Worm (Caenorhabditis elegans) whole organism, young adult: Measurements from ENCODE around the gene Y43H11AL.1.

Source experiments
- B0035.1 ChIP-seq: sonication (generic microtip); optimal IDR thresholded peaks from 2 replicates; lab custom pipeline; 2016; ENCODE audit warnings: missing genetic modification characterization, mild to moderate bottlenecking, missing compliant biosample characterization, missing genotype, missing genetic modification reagents
- B0336.3 ChIP-seq: fragments of 200-800 bp; sonication (Bioruptor generic); IDR thresholded peaks from 2 replicates; pipeline ENCODE4 v1.3.6; 2022; ENCODE audit warnings: missing genetic modification characterization, missing compliant biosample characterization
- C17E4.6 ChIP-seq: fragments of 200-800 bp; sonication (Bioruptor generic); IDR thresholded peaks from 2 replicates; pipeline ENCODE4 v1.3.6; 2022; ENCODE audit warnings: missing genetic modification reagents, missing genetic modification characterization, missing compliant biosample characterization
- F37B4.10 ChIP-seq: fragments of 200-800 bp; sonication (Bioruptor generic); IDR thresholded peaks from 2 replicates; pipeline ENCODE4 v1.3.6; 2022; ENCODE audit warnings: missing genetic modification characterization, missing compliant biosample characterization
- F52B5.7 ChIP-seq: sonication (generic microtip); optimal IDR thresholded peaks from 2 replicates; lab custom pipeline; 2016; ENCODE audit warnings: mild to moderate bottlenecking, missing genetic modification characterization, missing compliant biosample characterization
- F57C9.4 ChIP-seq: sonication (generic microtip); optimal IDR thresholded peaks from 2 replicates; lab custom pipeline; 2017; ENCODE audit warnings: mild to moderate bottlenecking, missing genetic modification characterization, missing compliant biosample characterization
- K11D2.4 ChIP-seq: fragments of 200-800 bp; sonication (Bioruptor generic); IDR thresholded peaks from 2 replicates; pipeline ENCODE4 v1.3.6; 2022; ENCODE audit warnings: missing genetic modification reagents, missing genetic modification characterization, missing compliant biosample characterization
- T26A5.8 ChIP-seq: sonication (generic microtip); optimal IDR thresholded peaks from 2 replicates; lab custom pipeline; 2016; ENCODE audit warnings: missing genetic modification characterization, missing compliant biosample characterization
- Y95B8A.8 ChIP-seq: fragments of 200-800 bp; sonication (Bioruptor generic); IDR thresholded peaks from 2 replicates; pipeline ENCODE4 v1.3.6; 2022; ENCODE audit warnings: missing genetic modification reagents, missing genetic modification characterization, missing compliant biosample characterization
- aptf-2 ChIP-seq: fragments of 200-800 bp; sonication (Bioruptor generic); conservative IDR thresholded peaks from 2 replicates; pipeline ENCODE4 v1.3.6; 2022; ENCODE audit warnings: missing genetic modification reagents, missing genetic modification characterization, missing compliant biosample characterization
- atf-7 ChIP-seq: sonication (generic microtip); optimal IDR thresholded peaks from 2 replicates; lab custom pipeline; 2017; ENCODE audit warnings: mild to moderate bottlenecking, missing genetic modification characterization, missing compliant biosample characterization
- attf-5 ChIP-seq: fragments of 200-800 bp; sonication (Bioruptor generic); optimal IDR thresholded peaks from 2 replicates; lab custom pipeline; 2018; ENCODE audit warnings: mild to moderate bottlenecking, missing genetic modification characterization, missing compliant biosample characterization
- ceh-100 ChIP-seq: fragments of 200-800 bp; sonication (Bioruptor generic); IDR thresholded peaks from 2 replicates; pipeline ENCODE4 v1.3.6; 2022; ENCODE audit warnings: missing genetic modification reagents, missing genetic modification characterization, missing compliant biosample characterization
- ceh-27 ChIP-seq: fragments of 200-800 bp; sonication (Bioruptor generic); optimal IDR thresholded peaks from 2 replicates; lab custom pipeline; 2018; ENCODE audit warnings: mild to moderate bottlenecking, missing genetic modification characterization, moderate library complexity, missing compliant biosample characterization
- ceh-58 ChIP-seq: fragments of 200-800 bp; sonication (Bioruptor generic); IDR thresholded peaks from 2 replicates; pipeline ENCODE4 v1.3.6; 2022; ENCODE audit warnings: missing genetic modification characterization, missing compliant biosample characterization
- chd-7 ChIP-seq: sonication (generic microtip); optimal IDR thresholded peaks from 2 replicates; lab custom pipeline; 2016; ENCODE audit warnings: mild to moderate bottlenecking, missing genetic modification characterization, moderate library complexity, missing compliant biosample characterization
- die-1 ChIP-seq: sonication (generic microtip); optimal IDR thresholded peaks from 2 replicates; lab custom pipeline; 2016; ENCODE audit warnings: missing genotype, mild to moderate bottlenecking, missing genetic modification characterization, missing compliant biosample characterization
- dox-1 ChIP-seq: fragments of 200-800 bp; sonication (Bioruptor generic); IDR thresholded peaks from 2 replicates; pipeline ENCODE4 v1.3.6; 2022; ENCODE audit warnings: missing genetic modification reagents, missing genetic modification characterization, missing compliant biosample characterization
- dpl-1 ChIP-seq: fragments of 150-350 bp; optimal IDR thresholded peaks from 2 replicates; lab custom pipeline; 2014; ENCODE audit warnings: missing biosample characterization, missing genetic modification reagents, missing genetic modification characterization
- egl-18 ChIP-seq: fragments of 200-800 bp; sonication (Bioruptor generic); IDR thresholded peaks from 2 replicates; pipeline ENCODE4 v1.3.6; 2022; ENCODE audit warnings: missing genetic modification reagents, missing genetic modification characterization, missing compliant biosample characterization
- egrh-3 ChIP-seq: fragments of 200-800 bp; sonication (Bioruptor generic); IDR thresholded peaks from 2 replicates; pipeline ENCODE4 v1.3.6; 2022; ENCODE audit warnings: missing genetic modification reagents, missing genetic modification characterization, missing compliant biosample characterization
- ekl-4 ChIP-seq: fragments of 200-800 bp; sonication (Bioruptor generic); IDR thresholded peaks from 2 replicates; pipeline ENCODE4 v1.3.6; 2022; ENCODE audit warnings: missing genetic modification reagents, missing genetic modification characterization, missing compliant biosample characterization
- fkh-3 ChIP-seq: sonication (generic microtip); optimal IDR thresholded peaks from 2 replicates; lab custom pipeline; 2016; ENCODE audit warnings: mild to moderate bottlenecking, missing genetic modification characterization, missing compliant biosample characterization
- hmg-1.2 ChIP-seq: fragments of 200-800 bp; sonication (Bioruptor generic); IDR thresholded peaks from 2 replicates; pipeline ENCODE4 v1.3.6; 2022; ENCODE audit warnings: missing genetic modification reagents, missing genetic modification characterization, missing compliant biosample characterization
- lin-26 ChIP-seq: fragments of 200-800 bp; sonication (Bioruptor generic); IDR thresholded peaks from 2 replicates; pipeline ENCODE4 v1.3.6; 2022; ENCODE audit warnings: missing genetic modification reagents, missing genetic modification characterization, missing compliant biosample characterization
- lin-54 ChIP-seq: fragments of 200-800 bp; sonication (Bioruptor generic); optimal IDR thresholded peaks from 2 replicates; lab custom pipeline; 2018; ENCODE audit warnings: mild to moderate bottlenecking, missing genetic modification characterization, missing compliant biosample characterization
- lsy-27 ChIP-seq: sonication (generic microtip); optimal IDR thresholded peaks from 2 replicates; lab custom pipeline; 2017; ENCODE audit warnings: missing genetic modification characterization, mild to moderate bottlenecking, missing compliant biosample characterization, antibody characterized with exemption, missing genotype, borderline replicate concordance; ENCODE audit not compliant: insufficient read depth
- madf-10 ChIP-seq: sonication (generic microtip); optimal IDR thresholded peaks from 2 replicates; lab custom pipeline; 2016; ENCODE audit warnings: mild to moderate bottlenecking, missing genetic modification characterization, missing compliant biosample characterization
- madf-8 ChIP-seq: fragments of 200-800 bp; sonication (Bioruptor generic); conservative IDR thresholded peaks from 2 replicates; pipeline ENCODE4 v1.3.6; 2022; ENCODE audit warnings: missing genetic modification reagents, missing genetic modification characterization, missing compliant biosample characterization
- mcd-1 ChIP-seq: fragments of 200-800 bp; sonication (Bioruptor generic); IDR thresholded peaks from 2 replicates; pipeline ENCODE4 v1.3.6; 2022; ENCODE audit warnings: missing genetic modification reagents, missing genetic modification characterization, missing compliant biosample characterization
- mel-28 ChIP-seq: sonication (generic microtip); optimal IDR thresholded peaks from 2 replicates; lab custom pipeline; 2016; ENCODE audit warnings: borderline replicate concordance, mild to moderate bottlenecking, missing genetic modification characterization, missing compliant biosample characterization
- nhr-179 ChIP-seq: sonication (generic microtip); optimal IDR thresholded peaks from 2 replicates; lab custom pipeline; 2016; ENCODE audit warnings: mild to moderate bottlenecking, missing genetic modification characterization, missing compliant biosample characterization
- nhr-27 ChIP-seq: fragments of 200-800 bp; sonication (Bioruptor generic); optimal IDR thresholded peaks from 2 replicates; lab custom pipeline; 2018; ENCODE audit warnings: mild to moderate bottlenecking, missing genetic modification characterization, moderate library complexity, missing compliant biosample characterization
- nhr-90 ChIP-seq: sonication (generic microtip); optimal IDR thresholded peaks from 2 replicates; lab custom pipeline; 2016; ENCODE audit warnings: missing genotype, mild to moderate bottlenecking, missing genetic modification characterization, missing compliant biosample characterization
- rcor-1 ChIP-seq: fragments of 200-800 bp; sonication (Bioruptor generic); IDR thresholded peaks from 2 replicates; pipeline ENCODE4 v1.3.6; 2022; ENCODE audit warnings: missing genetic modification reagents, missing genetic modification characterization, missing compliant biosample characterization
- rec-8 ChIP-seq, 2 experiments: sonication (generic microtip); optimal IDR thresholded peaks; 2 replicates each; lab custom pipeline; 2016; ENCODE audit warnings: mild to moderate bottlenecking in 2 of 2, missing genetic modification characterization in 2 of 2, missing genetic modification reagents in 2 of 2, missing genotype in 2 of 2, missing biosample characterization in 1 of 2, missing compliant biosample characterization in 1 of 2, moderate library complexity in 1 of 2
- sea-2 ChIP-seq: fragments of 200-800 bp; sonication (Bioruptor generic); IDR thresholded peaks from 2 replicates; pipeline ENCODE4 v1.3.6; 2022; ENCODE audit warnings: missing genetic modification characterization, missing compliant biosample characterization
- snpc-1.1 ChIP-seq: sonication (generic microtip); optimal IDR thresholded peaks from 2 replicates; lab custom pipeline; 2017; ENCODE audit warnings: missing genetic modification characterization, mild to moderate bottlenecking, missing compliant biosample characterization, antibody characterized with exemption, moderate library complexity, missing genotype, missing genetic modification reagents; ENCODE audit not compliant: insufficient read depth
- snpc-3.4 ChIP-seq: sonication (generic microtip); optimal IDR thresholded peaks from 2 replicates; lab custom pipeline; 2017; ENCODE audit warnings: missing genetic modification characterization, mild to moderate bottlenecking, missing compliant biosample characterization, antibody characterized with exemption, moderate library complexity, missing genotype, missing genetic modification reagents
- snpc-4 ChIP-seq, 5 experiments: fragments of 150-350 bp in 1 of 5; sonication (generic microtip) in 4 of 5; optimal IDR thresholded peaks; 2 replicates each; lab custom pipeline; 2014 to 2018; ENCODE audit warnings: missing genetic modification characterization in 5 of 5, missing biosample characterization in 3 of 5, antibody characterized with exemption in 2 of 5, mild to moderate bottlenecking in 2 of 5, missing compliant biosample characterization in 2 of 5, missing genotype in 2 of 5, moderate library complexity in 2 of 5, missing genetic modification reagents in 1 of 5
- somi-1 ChIP-seq: fragments of 200-800 bp; sonication (Bioruptor generic); optimal IDR thresholded peaks from 2 replicates; lab custom pipeline; 2018; ENCODE audit warnings: mild to moderate bottlenecking, missing genetic modification characterization, missing compliant biosample characterization
- sptf-2 ChIP-seq: fragments of 200-800 bp; sonication (Bioruptor generic); optimal IDR thresholded peaks from 2 replicates; lab custom pipeline; 2018; ENCODE audit warnings: mild to moderate bottlenecking, missing genetic modification characterization, missing compliant biosample characterization
- tbp1 ChIP-seq: fragments of 200-800 bp; sonication (Bioruptor generic); optimal IDR thresholded peaks from 2 replicates; lab custom pipeline; 2018; ENCODE audit warnings: mild to moderate bottlenecking, missing genetic modification characterization, missing compliant biosample characterization
- tlf-1 ChIP-seq: fragments of 200-800 bp; sonication (Bioruptor generic); optimal IDR thresholded peaks from 2 replicates; lab custom pipeline; 2018; ENCODE audit warnings: mild to moderate bottlenecking, missing genetic modification characterization, missing compliant biosample characterization
- unc-62 ChIP-seq: fragments of 150-350 bp; optimal IDR thresholded peaks from 2 replicates; lab custom pipeline; 2014; ENCODE audit warnings: missing biosample characterization, missing genetic modification reagents, missing genetic modification characterization
- zfh-2 ChIP-seq: fragments of 200-800 bp; sonication (Bioruptor generic); conservative IDR thresholded peaks from 2 replicates; pipeline ENCODE4 v1.3.6; 2022; ENCODE audit warnings: missing genetic modification reagents, missing genetic modification characterization, missing compliant biosample characterization
- ztf-26 ChIP-seq: sonication (generic microtip); optimal IDR thresholded peaks from 2 replicates; lab custom pipeline; 2017; ENCODE audit warnings: missing genetic modification characterization, missing compliant biosample characterization
- ztf-3 ChIP-seq: fragments of 200-800 bp; sonication (Bioruptor generic); optimal IDR thresholded peaks from 2 replicates; lab custom pipeline; 2018; ENCODE audit warnings: mild to moderate bottlenecking, missing genetic modification characterization, missing compliant biosample characterization

Y43H11AL.1 gene

DNA sequence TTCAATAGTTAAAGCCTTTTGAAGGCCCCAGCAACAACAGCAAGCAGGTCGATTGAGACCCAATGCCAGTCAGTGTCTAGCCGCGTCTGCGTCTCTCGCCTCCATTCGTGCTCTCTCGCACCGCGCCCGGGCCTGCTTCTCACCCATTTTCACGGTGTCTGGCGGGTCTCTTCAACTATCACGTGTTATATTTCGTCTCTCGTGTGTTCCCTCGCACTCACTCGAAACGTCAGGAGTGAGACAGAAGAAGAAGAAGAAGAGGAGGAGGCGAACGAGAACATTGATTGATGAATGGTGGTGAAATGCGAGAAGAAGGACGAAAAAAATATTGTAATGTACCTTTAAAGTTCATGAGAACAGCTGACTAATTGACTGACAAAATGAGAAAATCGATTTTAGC lies 11.3 kb downstream of the Y43H11AL.1 start (continued):
- TF ChIP-seq zfh-2 (GFP tag; lab: Robert Waterston, UW) (peak; percentile 96), ceh-100 (GFP tag; lab: Robert Waterston, UW) (no peak), sea-2 (GFP tag; lab: Robert Waterston, UW) (0 out of 2 replicates have a peak, but pooled peaks have one; percentile 37), madf-10 (tag; lab: Kevin White, UChicago) (peak; percentile 63), rec-8 (tag; optimal IDR thresholded peaks at IDR 0.05; lab: Kevin White, UChicago) (no peak), ztf-26 (tag; lab: Kevin White, UChicago) (peak; percentile 71), mcd-1 (GFP tag; lab: Robert Waterston, UW) (peak; percentile 84), tlf-1 (GFP tag; lab: Kevin White, UChicago) (peak; percentile 38), hmg-1.2 (GFP tag; lab: Robert Waterston, UW) (peak; percentile 79; the same call in 1 of the 2 replicates), lin-26 (GFP tag; lab: Robert Waterston, UW) (peak; percentile 69; the same call in 1 of the 2 replicates), unc-62 (GFP tag; lab: Kevin White, UChicago) (no peak), egl-18 (no peak), ceh-27 (GFP tag; lab: Kevin White, UChicago) (peak; percentile 69), K11D2.4 (GFP tag; lab: Robert Waterston, UW) (no peak), fkh-3 (tag; lab: Kevin White, UChicago) (no peak), somi-1 (GFP tag; lab: Kevin White, UChicago) (peak; percentile 79), sptf-2 (GFP tag; lab: Kevin White, UChicago) (no peak), lin-54 (GFP tag; lab: Kevin White, UChicago) (peak; percentile 28), F57C9.4 (no peak), atf-7 (tag; lab: Kevin White, UChicago) (peak; percentile 46), nhr-179 (tag; lab: Kevin White, UChicago) (no peak), B0336.3 (GFP tag; lab: Robert Waterston, UW) (peak; percentile 58; the same call in 1 of the 2 replicates), ekl-4 (GFP tag; lab: Robert Waterston, UW) (no peak), C17E4.6 (GFP tag; lab: Robert Waterston, UW) (no peak), B0035.1 (tag; lab: Kevin White, UChicago) (no peak), lsy-27 (no peak), ceh-58 (GFP tag; lab: Robert Waterston, UW) (no peak), die-1 (tag; lab: Kevin White, UChicago) (peak; percentile 38), dpl-1 (no peak), nhr-90 (no peak), chd-7 (peak; percentile 32), ztf-3 (no peak), attf-5 (GFP tag; lab: Kevin White, UChicago) (peak; percentile 86), dox-1 (GFP tag; lab: Robert Waterston, UW) (peak; percentile 64; the same call in 1 of the 2 replicates), F37B4.10 (GFP tag; lab: Robert Waterston, UW) (no peak), madf-8 (no peak), aptf-2 (GFP tag; lab: Robert Waterston, UW) (no peak), T26A5.8 (no peak), snpc-3.4 (no peak), mel-28 (tag; lab: Kevin White, UChicago) (no peak), snpc-1.1 (no peak), Y95B8A.8 (GFP tag; lab: Robert Waterston, UW) (0 out of 2 replicates have a peak, but pooled peaks have one; percentile 20), egrh-3 (peak; percentile 68), tbp1 (GFP tag; lab: Kevin White, UChicago) (peak; percentile 36), rcor-1 (peak; percentile 38; the same call in 1 of the 2 replicates), nhr-27 (tag; lab: Kevin White, UChicago) (no peak), snpc-4 (GFP tag; optimal IDR thresholded peaks at IDR 0.05; lab: Kevin White, UChicago) (no peak), snpc-4 (tag; optimal IDR thresholded peaks at IDR 0.05; lab: Kevin White, UChicago) (peak in 3 of 4 experiments; percentile 4 to 67 (median 31)), F52B5.7 (tag; lab: Kevin White, UChicago) (no peak)
